Fruit fly (Drosophila melanogaster) whole organism, adult: ENCODE measurements around the gene CG17233.

Experiments
- CG11617 ChIP-seq: fragments of 200-800 bp; sonication (Bioruptor generic); optimal IDR thresholded peaks from 2 replicates; lab custom pipeline; 2017; ENCODE audit warnings: mild to moderate bottlenecking, missing biosample characterization, missing genetic modification reagents, missing genetic modification characterization
- CG14711 ChIP-seq: fragments of 200-800 bp; sonication (Bioruptor generic); optimal IDR thresholded peaks from 2 replicates; lab custom pipeline; 2018; ENCODE audit warnings: missing biosample characterization, mild to moderate bottlenecking, missing genetic modification characterization, moderate library complexity
- CG5204 ChIP-seq: fragments of 200-800 bp; sonication (Bioruptor generic); optimal IDR thresholded peaks from 2 replicates; lab custom pipeline; 2016; ENCODE audit warnings: missing biosample characterization, missing genetic modification characterization
- Clk ChIP-seq: fragments of 200-800 bp; sonication (Bioruptor generic); optimal IDR thresholded peaks from 2 replicates; lab custom pipeline; 2017; ENCODE audit warnings: missing biosample characterization, missing genetic modification characterization

DNA sequence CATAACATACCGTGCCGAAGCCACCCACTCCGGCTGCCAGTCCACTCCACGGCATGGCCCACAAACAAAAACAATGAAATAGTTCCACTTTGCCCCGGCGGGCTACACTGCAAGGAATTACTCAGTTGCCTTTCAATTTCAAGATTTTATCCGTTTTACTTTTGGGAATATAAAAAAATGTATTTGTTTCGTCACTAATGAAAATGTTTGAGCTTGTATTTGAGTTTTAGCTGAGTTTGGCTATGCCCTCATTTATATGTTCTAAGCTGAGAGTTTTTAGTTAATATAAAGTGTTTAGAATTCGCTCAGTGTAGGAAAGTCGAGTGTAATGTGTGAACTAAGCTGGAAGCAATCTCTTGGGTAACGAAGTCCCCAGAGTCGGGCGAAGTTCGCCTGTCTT is 34.9 kb upstream of the CG17233 start:
- TF ChIP-seq CG14711 (tag; lab: Kevin White, UChicago) (no peak), Clk (GFP tag; lab: Kevin White, UChicago) (no peak), CG5204 (GFP tag; lab: Kevin White, UChicago) (no peak), CG11617 (GFP tag; lab: Kevin White, UChicago) (no peak)
